Worm (Caenorhabditis elegans) whole organism, L4 larva: ENCODE data around the gene ckk-1.

Experiments used
- F10B5.3 ChIP-seq: sonication (generic microtip); optimal IDR thresholded peaks from 2 replicates; lab custom pipeline; 2016; ENCODE audit warnings: mild to moderate bottlenecking, missing genetic modification characterization, missing compliant biosample characterization
- F49E8.2 ChIP-seq: sonication (generic microtip); optimal IDR thresholded peaks from 2 replicates; lab custom pipeline; 2016; ENCODE audit warnings: missing compliant biosample characterization, mild to moderate bottlenecking, missing genetic modification characterization, borderline replicate concordance
- Y105C5A.15 ChIP-seq: fragments of 200-800 bp; sonication (Bioruptor generic); IDR thresholded peaks from 2 replicates; pipeline ENCODE4 v1.3.6; 2022; ENCODE audit warnings: missing genetic modification characterization, missing compliant biosample characterization
- Y5F2A.4 ChIP-seq: fragments of 200-800 bp; sonication (Bioruptor generic); optimal IDR thresholded peaks from 2 replicates; lab custom pipeline; 2018; ENCODE audit warnings: mild to moderate bottlenecking, missing genetic modification characterization, missing compliant biosample characterization
- ZK546.5 ChIP-seq, 2 experiments: sonication (generic microtip); optimal IDR thresholded peaks; 2 replicates each; lab custom pipeline; 2017; ENCODE audit warnings: missing biosample characterization in 2 of 2, missing genetic modification characterization in 2 of 2
- aha-1 ChIP-seq: fragments of 150-350 bp; peaks from one replicate; lab custom pipeline; 2014; ENCODE audit warnings: missing biosample characterization, missing genetic modification characterization
- ama-1 ChIP-seq: fragments of 150-350 bp; optimal IDR thresholded peaks from 2 replicates; lab custom pipeline; 2014; ENCODE audit warnings: inconsistent platforms, mixed read lengths
- ceh-20 ChIP-seq: fragments of 200-800 bp; sonication (Bioruptor generic); IDR thresholded peaks from 2 replicates; pipeline ENCODE4 v1.3.6; 2022; ENCODE audit warnings: missing genetic modification reagents, missing genetic modification characterization, missing compliant biosample characterization
- ceh-32 ChIP-seq: sonication (generic microtip); optimal IDR thresholded peaks from 2 replicates; lab custom pipeline; 2016; ENCODE audit warnings: mild to moderate bottlenecking, missing genetic modification characterization, missing compliant biosample characterization; ENCODE audit not compliant: poor library complexity
- ceh-44 ChIP-seq: fragments of 200-800 bp; sonication (Bioruptor generic); IDR thresholded peaks from 2 replicates; pipeline ENCODE4 v1.3.6; 2022; ENCODE audit warnings: missing genetic modification reagents, missing genetic modification characterization, missing compliant biosample characterization
- ces-1 ChIP-seq: fragments of 150-350 bp; sonication (generic microtip); optimal IDR thresholded peaks from 4 replicates; lab custom pipeline; 2014; ENCODE audit warnings: missing biosample characterization, missing genetic modification reagents, missing genetic modification characterization
- cey-2 ChIP-seq: sonication (generic microtip); optimal IDR thresholded peaks from 3 replicates; lab custom pipeline; 2017; ENCODE audit warnings: missing genetic modification characterization, mild to moderate bottlenecking, missing compliant biosample characterization, antibody characterized with exemption, borderline replicate concordance; ENCODE audit not compliant: insufficient read depth
- daf-16 ChIP-seq, 3 experiments: sonication (generic microtip); optimal IDR thresholded peaks; 2 replicates each; lab custom pipeline; 2016 to 2017; ENCODE audit warnings: missing genetic modification characterization in 3 of 3, missing genetic modification reagents in 3 of 3, mild to moderate bottlenecking in 2 of 3, missing compliant biosample characterization in 2 of 3, missing biosample characterization in 1 of 3, moderate library complexity in 1 of 3
- daf-8 ChIP-seq: fragments of 200-800 bp; sonication (Bioruptor generic); IDR thresholded peaks from 2 replicates; pipeline ENCODE4 v1.3.6; 2022; ENCODE audit warnings: missing genetic modification characterization, missing compliant biosample characterization
- dmd-8 ChIP-seq: fragments of 200-800 bp; sonication (Bioruptor generic); IDR thresholded peaks from 2 replicates; pipeline ENCODE4 v1.3.6; 2022; ENCODE audit warnings: missing genetic modification characterization, missing compliant biosample characterization
- duxl-1 ChIP-seq: sonication (generic microtip); optimal IDR thresholded peaks from 2 replicates; lab custom pipeline; 2016; ENCODE audit warnings: mild to moderate bottlenecking, missing genetic modification characterization, moderate library complexity, missing compliant biosample characterization; ENCODE audit not compliant: poor library complexity
- egl-27 ChIP-seq: sonication (generic microtip); optimal IDR thresholded peaks from 3 replicates; lab custom pipeline; 2017; ENCODE audit warnings: missing biosample characterization, missing genetic modification reagents, missing genetic modification characterization
- egl-43 ChIP-seq: fragments of 200-800 bp; sonication (Bioruptor generic); IDR thresholded peaks from 2 replicates; pipeline ENCODE4 v1.3.6; 2022; ENCODE audit warnings: missing genetic modification reagents, missing genetic modification characterization, missing compliant biosample characterization
- fkh-10 ChIP-seq: fragments of 150-350 bp; optimal IDR thresholded peaks from 2 replicates; lab custom pipeline; 2014; ENCODE audit warnings: missing biosample characterization, missing genetic modification reagents, missing genetic modification characterization
- fos-1 ChIP-seq: fragments of 150-350 bp; optimal IDR thresholded peaks from 2 replicates; lab custom pipeline; 2014; ENCODE audit warnings: missing biosample characterization, missing genetic modification characterization
- gei-8 ChIP-seq: fragments of 200-800 bp; sonication (Bioruptor generic); optimal IDR thresholded peaks from 2 replicates; lab custom pipeline; 2018; ENCODE audit warnings: mild to moderate bottlenecking, missing genetic modification characterization, missing compliant biosample characterization
- hlh-30 ChIP-seq: sonication (generic microtip); optimal IDR thresholded peaks from 2 replicates; lab custom pipeline; 2017; ENCODE audit warnings: antibody characterized with exemption, mild to moderate bottlenecking, missing genetic modification characterization, missing compliant biosample characterization; ENCODE audit not compliant: insufficient read depth
- hmg-1.1 ChIP-seq: fragments of 200-800 bp; sonication (Bioruptor generic); IDR thresholded peaks from 2 replicates; pipeline ENCODE4 v1.3.6; 2022; ENCODE audit warnings: missing genetic modification reagents, missing genetic modification characterization, missing compliant biosample characterization
- lim-7 ChIP-seq: fragments of 200-800 bp; sonication (Bioruptor generic); IDR thresholded peaks from 2 replicates; pipeline ENCODE4 v1.3.6; 2022; ENCODE audit warnings: missing genetic modification characterization, missing compliant biosample characterization
- lin-1 ChIP-seq: fragments of 200-800 bp; sonication (Bioruptor generic); IDR thresholded peaks from 2 replicates; pipeline ENCODE4 v1.3.6; 2022; ENCODE audit warnings: missing genetic modification reagents, missing genetic modification characterization, missing compliant biosample characterization
- lin-15B ChIP-seq: fragments of 150-350 bp; sonication (generic microtip); optimal IDR thresholded peaks from 3 replicates; lab custom pipeline; 2014; ENCODE audit warnings: missing biosample characterization, missing genetic modification characterization
- madf-5 ChIP-seq, 2 experiments: fragments of 200-800 bp; sonication (Bioruptor generic); IDR thresholded peaks; 2 replicates each; pipeline ENCODE4 v1.3.6; 2022; ENCODE audit warnings: missing compliant biosample characterization in 2 of 2, missing genetic modification characterization in 2 of 2
- madf-9 ChIP-seq: fragments of 200-800 bp; sonication (Bioruptor generic); conservative IDR thresholded peaks from 2 replicates; pipeline ENCODE4 v1.3.6; 2022; ENCODE audit warnings: missing genetic modification reagents, missing genetic modification characterization, missing compliant biosample characterization
- mdl-1 ChIP-seq, 2 experiments: fragments of 150-350 bp in 1 of 2; sonication (generic microtip) in 1 of 2; optimal IDR thresholded peaks; 2 replicates each; lab custom pipeline; 2014 to 2017; ENCODE audit warnings: missing biosample characterization in 2 of 2, missing genetic modification characterization in 2 of 2
- mep-1 ChIP-seq: fragments of 150-350 bp; sonication (generic microtip); optimal IDR thresholded peaks from 3 replicates; lab custom pipeline; 2014; ENCODE audit warnings: missing biosample characterization, missing genetic modification characterization
- mxl-3 ChIP-seq: fragments of 200-800 bp; sonication (Bioruptor generic); optimal IDR thresholded peaks from 2 replicates; lab custom pipeline; 2018; ENCODE audit warnings: mild to moderate bottlenecking, missing genetic modification characterization, missing compliant biosample characterization
- nhr-42 ChIP-seq: fragments of 200-800 bp; sonication (Bioruptor generic); IDR thresholded peaks from 2 replicates; pipeline ENCODE4 v1.3.6; 2022; ENCODE audit warnings: missing genetic modification characterization, missing compliant biosample characterization
- nhr-48 ChIP-seq: sonication (generic microtip); optimal IDR thresholded peaks from 2 replicates; lab custom pipeline; 2016; ENCODE audit warnings: mild to moderate bottlenecking, missing genetic modification characterization, missing compliant biosample characterization
- php-3 ChIP-seq: fragments of 200-800 bp; sonication (Bioruptor generic); IDR thresholded peaks from 2 replicates; pipeline ENCODE4 v1.3.6; 2022; ENCODE audit warnings: missing genetic modification reagents, missing genetic modification characterization, missing compliant biosample characterization
- pqm-1 ChIP-seq: sonication (generic microtip); optimal IDR thresholded peaks from 2 replicates; lab custom pipeline; 2017; ENCODE audit warnings: missing biosample characterization, missing genetic modification characterization
- rbr-2 ChIP-seq: sonication (generic microtip); optimal IDR thresholded peaks from 2 replicates; lab custom pipeline; 2016; ENCODE audit warnings: missing genotype, missing genetic modification characterization, missing compliant biosample characterization
- saeg-2 ChIP-seq: fragments of 200-800 bp; sonication (Bioruptor generic); IDR thresholded peaks from 2 replicates; pipeline ENCODE4 v1.3.6; 2022; ENCODE audit warnings: missing genetic modification reagents, missing genetic modification characterization, missing compliant biosample characterization
- set-16 ChIP-seq: fragments of 200-800 bp; sonication (Bioruptor generic); IDR thresholded peaks from 2 replicates; pipeline ENCODE4 v1.3.6; 2022; ENCODE audit warnings: missing genetic modification reagents, missing genetic modification characterization, missing compliant biosample characterization
- skn-1 ChIP-seq: fragments of 150-350 bp; optimal IDR thresholded peaks from 2 replicates; lab custom pipeline; 2014; ENCODE audit warnings: missing biosample characterization, missing genetic modification characterization
- spr-3 ChIP-seq: fragments of 200-800 bp; sonication (Bioruptor generic); optimal IDR thresholded peaks from 2 replicates; lab custom pipeline; 2018; ENCODE audit warnings: mild to moderate bottlenecking, missing genetic modification characterization, missing compliant biosample characterization
- tag-97 ChIP-seq: fragments of 200-800 bp; sonication (Bioruptor generic); IDR thresholded peaks from 2 replicates; pipeline ENCODE4 v1.3.6; 2022; ENCODE audit warnings: missing genetic modification characterization, missing compliant biosample characterization
- tra-1 ChIP-seq: fragments of 200-800 bp; sonication (Bioruptor generic); IDR thresholded peaks from 2 replicates; pipeline ENCODE4 v1.3.6; 2022; ENCODE audit warnings: missing genetic modification reagents, missing genetic modification characterization, missing compliant biosample characterization
- unc-62 ChIP-seq, 3 experiments: fragments of 150-350 bp in 1 of 3; sonication (generic microtip); optimal IDR thresholded peaks in 2 of 3; peaks in 1 of 3; 1 replicate in 1 of 3; 2 replicates in 2 of 3; lab custom pipeline; 2014 to 2017; ENCODE audit warnings: missing biosample characterization in 3 of 3, missing genetic modification characterization in 3 of 3, missing genetic modification reagents in 3 of 3, missing genotype in 1 of 3
- zag-1 ChIP-seq: fragments of 150-350 bp; optimal IDR thresholded peaks from 2 replicates; lab custom pipeline; 2014; ENCODE audit warnings: missing biosample characterization, missing genetic modification characterization
- ztf-11 ChIP-seq: fragments of 150-350 bp; optimal IDR thresholded peaks from 2 replicates; lab custom pipeline; 2014; ENCODE audit warnings: missing biosample characterization, missing genetic modification characterization
- ztf-7 ChIP-seq: fragments of 150-350 bp; optimal IDR thresholded peaks from 2 replicates; lab custom pipeline; 2014; ENCODE audit warnings: missing biosample characterization, missing genetic modification characterization

ckk-1 gene

DNA sequence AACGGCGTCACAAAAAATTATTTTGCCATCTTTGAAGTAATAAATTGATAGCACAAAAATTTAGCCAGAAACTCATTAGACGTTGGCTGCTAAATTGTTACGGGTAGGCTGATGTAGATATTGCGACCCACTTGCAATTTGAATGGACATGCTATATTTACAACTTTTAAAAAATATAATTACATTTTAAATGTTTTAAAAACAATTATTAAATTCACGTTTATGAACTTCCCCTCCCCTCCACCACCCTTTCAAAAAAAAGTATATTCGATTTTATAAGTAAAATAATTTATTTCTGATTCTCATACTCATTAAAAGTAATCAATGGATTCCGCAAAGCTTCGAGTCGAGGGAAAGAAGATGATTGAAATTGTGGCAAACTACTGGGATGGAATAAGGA lies 20.6 kb upstream of the ckk-1 start, which contains the start of gene basl-1:
TSS of gene basl-1 (plus strand) at position 301 of the 400 bp plus-strand sequence.
- TF ChIP-seq egl-27 (tag; lab: Kevin White, UChicago) (no peak), dmd-8 (GFP tag; lab: Robert Waterston, UW) (no peak), lin-1 (GFP tag; lab: Robert Waterston, UW) (no peak), Y5F2A.4 (GFP tag; lab: Kevin White, UChicago) (no peak), ztf-7 (tag; lab: Kevin White, UChicago) (no peak), F10B5.3 (tag; lab: Kevin White, UChicago) (no peak), mxl-3 (no peak), Y105C5A.15 (GFP tag; lab: Robert Waterston, UW) (no peak), saeg-2 (no peak), tra-1 (GFP tag; lab: Robert Waterston, UW) (no peak), egl-43 (GFP tag; lab: Robert Waterston, UW) (no peak), skn-1 (tag; lab: Kevin White, UChicago) (no peak), php-3 (GFP tag; lab: Robert Waterston, UW) (no peak), F49E8.2 (tag; lab: Kevin White, UChicago) (no peak), ces-1 (GFP tag; lab: Kevin White, UChicago) (no peak), madf-9 (GFP tag; lab: Robert Waterston, UW) (no peak)
- TF ChIP-seq, all 104 proteins: peak for 0

DNA sequence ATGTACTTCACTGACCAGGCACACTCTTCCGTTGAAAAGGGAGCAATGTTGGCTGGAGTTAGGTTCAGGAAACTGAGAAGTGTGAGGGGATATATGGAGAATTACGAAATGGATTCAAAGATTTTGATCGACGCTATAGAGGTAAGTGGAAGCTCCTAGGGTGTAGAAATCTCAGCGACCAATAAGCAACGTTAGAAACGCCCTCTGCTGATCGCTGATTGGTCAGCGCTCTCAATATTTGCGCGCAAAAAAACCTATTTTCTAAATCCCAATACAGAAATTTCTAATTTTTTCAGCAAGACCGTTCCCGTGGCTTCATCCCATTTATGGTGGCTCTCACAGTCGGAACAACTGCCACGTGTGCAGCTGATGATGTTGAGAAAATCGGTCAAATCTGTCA lies 19.6 kb upstream of the ckk-1 start:
- TF ChIP-seq aha-1 (tag; lab: Kevin White, UChicago), result no peak
- no peak for TF ChIP-seq ama-1 (lab: Kevin White, UChicago)
- TF ChIP-seq mep-1 (tag; lab: Kevin White, UChicago), result no peak
- no peak for TF ChIP-seq daf-8
- no peak for TF ChIP-seq hlh-30 (tag; lab: Kevin White, UChicago)
- TF ChIP-seq nhr-48 (tag; lab: Kevin White, UChicago), result no peak
- TF ChIP-seq ceh-20, result no peak
- no peak for TF ChIP-seq spr-3 (GFP tag; lab: Kevin White, UChicago)
- TF ChIP-seq gei-8, result no peak
- TF ChIP-seq set-16, result no peak
- TF ChIP-seq ceh-44 (GFP tag; lab: Robert Waterston, UW), result no peak
- no peak for TF ChIP-seq pqm-1 (tag; lab: Kevin White, UChicago)
- TF ChIP-seq duxl-1, result no peak
- TF ChIP-seq ceh-32 (tag; lab: Kevin White, UChicago), result no peak
- TF ChIP-seq, all 104 proteins: peak for 0

DNA sequence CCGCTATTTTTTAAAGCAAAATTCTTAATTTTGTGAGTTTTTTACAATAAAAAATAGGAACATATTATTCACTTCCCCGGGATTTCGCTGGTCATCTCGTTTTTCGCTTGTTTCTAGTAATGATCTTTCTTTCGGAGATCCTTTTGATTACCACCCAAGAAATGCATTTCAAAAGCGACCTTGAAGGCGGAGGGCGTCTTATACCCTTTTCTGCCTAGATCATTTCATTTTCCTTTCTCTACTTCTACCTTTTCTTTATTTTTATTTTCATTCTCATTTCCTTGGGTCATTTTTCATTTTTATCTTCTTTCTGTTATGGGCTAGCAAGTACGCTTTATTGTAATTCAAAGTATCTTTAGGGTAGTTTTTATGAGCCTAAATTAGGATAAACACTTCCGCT lies 15.1 kb upstream of the ckk-1 start:
- TF ChIP-seq fos-1 (tag; lab: Kevin White, UChicago) (no peak), daf-8 (no peak), aha-1 (tag; lab: Kevin White, UChicago) (peak; percentile 74), rbr-2 (tag; lab: Kevin White, UChicago) (no peak)

DNA sequence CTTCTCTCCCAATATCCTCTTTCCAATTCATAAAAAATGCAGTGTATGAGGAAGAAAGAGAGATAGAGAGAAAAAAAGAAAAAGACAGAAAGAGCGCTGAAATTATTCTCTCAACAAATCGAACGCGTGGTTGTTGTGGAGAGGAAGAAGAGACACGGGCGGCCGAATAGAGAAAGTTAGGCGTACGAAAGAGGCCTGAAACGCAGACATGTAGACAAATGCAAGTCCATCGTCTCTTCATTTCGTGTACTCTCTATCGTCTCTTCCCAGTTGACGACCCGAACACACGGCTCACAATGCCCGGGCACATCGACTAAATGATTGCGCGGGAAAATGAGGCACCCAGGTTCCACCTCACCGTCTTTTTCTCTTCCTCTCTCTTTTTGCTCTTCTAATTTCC lies 14.0 kb upstream of the ckk-1 start:
- TF ChIP-seq ZK546.5 (tag; optimal IDR thresholded peaks at IDR 0.05; lab: Kevin White, UChicago) (no peak), cey-2 (tag; lab: Kevin White, UChicago) (no peak), daf-8 (no peak), daf-16 (GFP tag; optimal IDR thresholded peaks at IDR 0.05; lab: Kevin White, UChicago) (peak in 1 of 2 experiments; percentile 16), daf-16 (tag; optimal IDR thresholded peaks at IDR 0.05; lab: Kevin White, UChicago) (peak; percentile 40), lin-15B (no peak), F10B5.3 (tag; lab: Kevin White, UChicago) (no peak), hmg-1.1 (peak; percentile 80), ces-1 (GFP tag; lab: Kevin White, UChicago) (no peak), fkh-10 (peak; percentile 69), tag-97 (GFP tag; lab: Robert Waterston, UW) (no peak), mdl-1 (tag; optimal IDR thresholded peaks at IDR 0.05; lab: Kevin White, UChicago) (peak; percentile 41 to 85), ama-1 (lab: Kevin White, UChicago) (peak; percentile 35), zag-1 (tag; lab: Kevin White, UChicago) (no peak), ztf-11 (tag; lab: Kevin White, UChicago) (no peak), lim-7 (GFP tag; lab: Robert Waterston, UW) (no peak), unc-62 (GFP tag; optimal IDR thresholded peaks at IDR 0.05 in 1 of 2; lab: Kevin White, UChicago) (peak in 1 of 2 experiments; percentile 39), unc-62 (tag; optimal IDR thresholded peaks at IDR 0.05; lab: Kevin White, UChicago) (no peak), ceh-32 (tag; lab: Kevin White, UChicago) (no peak), madf-5 (GFP tag; IDR thresholded peaks at IDR 0.05; lab: Robert Waterston, UW) (no peak), hlh-30 (tag; lab: Kevin White, UChicago) (peak; percentile 86), nhr-42 (no peak)
